Worm (Caenorhabditis elegans) whole organism, L3 larva: Measurements from ENCODE around the gene mlt-9.
A peak's percentile ranks its signal among the peaks of the same experiment; 100 is the strongest.

Source experiments
- R02D3.7 ChIP-seq: fragments of 150-350 bp; optimal IDR thresholded peaks from 2 replicates; lab custom pipeline; 2014; ENCODE audit warnings: missing biosample characterization, missing genetic modification characterization
- ZK546.5 ChIP-seq: sonication (generic microtip); optimal IDR thresholded peaks from 2 replicates; lab custom pipeline; 2017; ENCODE audit warnings: missing biosample characterization, missing genetic modification characterization
- aly-2 ChIP-seq: fragments of 150-350 bp; optimal IDR thresholded peaks from 2 replicates; lab custom pipeline; 2014; ENCODE audit warnings: missing biosample characterization, missing genetic modification characterization
- ama-1 ChIP-seq: fragments of 150-350 bp; optimal IDR thresholded peaks from 2 replicates; lab custom pipeline; 2018
- ceh-28 ChIP-seq: fragments of 150-350 bp; optimal IDR thresholded peaks from 2 replicates; lab custom pipeline; 2014; ENCODE audit warnings: missing biosample characterization, missing genetic modification reagents, missing genetic modification characterization
- ceh-82 ChIP-seq: fragments of 150-350 bp; optimal IDR thresholded peaks from 2 replicates; lab custom pipeline; 2014; ENCODE audit warnings: missing biosample characterization, missing genetic modification characterization
- ceh-9 ChIP-seq: sonication (generic microtip); optimal IDR thresholded peaks from 2 replicates; lab custom pipeline; 2018; ENCODE audit warnings: missing biosample characterization, missing genetic modification characterization
- daf-12 ChIP-seq: fragments of 150-350 bp; optimal IDR thresholded peaks from 2 replicates; lab custom pipeline; 2014; ENCODE audit warnings: missing biosample characterization, missing genetic modification reagents, missing genetic modification characterization
- egl-27 ChIP-seq: sonication (generic microtip); optimal IDR thresholded peaks from 4 replicates; lab custom pipeline; 2017; ENCODE audit warnings: missing biosample characterization, missing genetic modification reagents, missing genetic modification characterization
- egl-5 ChIP-seq: fragments of 150-350 bp; optimal IDR thresholded peaks from 2 replicates; lab custom pipeline; 2017; ENCODE audit warnings: missing biosample characterization, missing genetic modification reagents, missing genetic modification characterization, inconsistent platforms
- elt-2 ChIP-seq: sonication (generic microtip); optimal IDR thresholded peaks from 2 replicates; lab custom pipeline; 2016; ENCODE audit warnings: missing genetic modification reagents, mild to moderate bottlenecking, missing genetic modification characterization, missing compliant biosample characterization
- elt-3 ChIP-seq, 3 experiments: fragments of 150-350 bp in 1 of 3; sonication (generic microtip) in 2 of 3; optimal IDR thresholded peaks; 2 replicates in 2 of 3; 4 replicates in 1 of 3; lab custom pipeline; 2014 to 2017; ENCODE audit warnings: missing biosample characterization in 3 of 3, missing genetic modification characterization in 3 of 3
- eor-1 ChIP-seq, 2 experiments: fragments of 150-350 bp; optimal IDR thresholded peaks; 2 replicates each; lab custom pipeline; 2014 to 2018; ENCODE audit warnings: missing biosample characterization in 2 of 2, missing genetic modification characterization in 2 of 2
- fkh-10 ChIP-seq: sonication (generic microtip); optimal IDR thresholded peaks from 2 replicates; lab custom pipeline; 2017; ENCODE audit warnings: missing biosample characterization, missing genetic modification reagents, missing genetic modification characterization
- fkh-2 ChIP-seq: fragments of 150-350 bp; optimal IDR thresholded peaks from 2 replicates; lab custom pipeline; 2014; ENCODE audit warnings: missing biosample characterization, missing genetic modification reagents, missing genetic modification characterization
- fos-1 ChIP-seq: fragments of 150-350 bp; optimal IDR thresholded peaks from 2 replicates; lab custom pipeline; 2014; ENCODE audit warnings: missing biosample characterization, missing genetic modification characterization
- hmg-11 ChIP-seq: sonication (generic microtip); optimal IDR thresholded peaks from 2 replicates; lab custom pipeline; 2016; ENCODE audit warnings: missing genetic modification characterization, missing compliant biosample characterization
- jun-1 ChIP-seq: fragments of 150-350 bp; optimal IDR thresholded peaks from 2 replicates; lab custom pipeline; 2014; ENCODE audit warnings: missing biosample characterization, missing genetic modification reagents, missing genetic modification characterization
- lin-39 ChIP-seq: fragments of 150-350 bp; optimal IDR thresholded peaks from 2 replicates; lab custom pipeline; 2018; ENCODE audit warnings: missing biosample characterization, missing genetic modification reagents, missing genetic modification characterization
- mdl-1 ChIP-seq: fragments of 150-350 bp; optimal IDR thresholded peaks from 2 replicates; lab custom pipeline; 2014; ENCODE audit warnings: missing biosample characterization, missing genetic modification characterization
- mml-1 ChIP-seq: fragments of 150-350 bp; sonication (generic microtip); optimal IDR thresholded peaks from 3 replicates; lab custom pipeline; 2014; ENCODE audit warnings: missing biosample characterization, missing genetic modification characterization
- nfya-1 ChIP-seq: sonication (generic microtip); optimal IDR thresholded peaks from 2 replicates; lab custom pipeline; 2017; ENCODE audit warnings: missing genetic modification characterization, mild to moderate bottlenecking, missing compliant biosample characterization, antibody characterized with exemption, moderate library complexity; ENCODE audit not compliant: insufficient read depth
- nhr-11 ChIP-seq: fragments of 150-350 bp; optimal IDR thresholded peaks from 2 replicates; lab custom pipeline; 2014; ENCODE audit warnings: missing biosample characterization, missing genetic modification characterization
- nhr-12 ChIP-seq: fragments of 150-350 bp; optimal IDR thresholded peaks from 2 replicates; lab custom pipeline; 2014; ENCODE audit warnings: missing biosample characterization, missing genetic modification characterization
- nhr-23 ChIP-seq: fragments of 150-350 bp; optimal IDR thresholded peaks from 2 replicates; lab custom pipeline; 2014; ENCODE audit warnings: missing biosample characterization, missing genetic modification reagents, missing genetic modification characterization
- nhr-25 ChIP-seq: sonication (generic microtip); optimal IDR thresholded peaks from 2 replicates; lab custom pipeline; 2017; ENCODE audit warnings: missing biosample characterization, missing genetic modification characterization
- nhr-28 ChIP-seq: fragments of 150-350 bp; optimal IDR thresholded peaks from 2 replicates; lab custom pipeline; 2014; ENCODE audit warnings: missing biosample characterization, missing genetic modification characterization
- nhr-43 ChIP-seq: sonication (generic microtip); optimal IDR thresholded peaks from 2 replicates; lab custom pipeline; 2016; ENCODE audit warnings: mild to moderate bottlenecking, missing genetic modification characterization, missing compliant biosample characterization; ENCODE audit not compliant: poor library complexity, severe bottlenecking
- nhr-76 ChIP-seq: fragments of 150-350 bp; sonication (generic microtip); optimal IDR thresholded peaks from 5 replicates; lab custom pipeline; 2014; ENCODE audit warnings: missing biosample characterization, missing genetic modification characterization
- nhr-77 ChIP-seq: fragments of 150-350 bp; optimal IDR thresholded peaks from 2 replicates; lab custom pipeline; 2014; ENCODE audit warnings: missing biosample characterization, missing genetic modification characterization
- pha-4 ChIP-seq: fragments of 150-350 bp; optimal IDR thresholded peaks from 2 replicates; lab custom pipeline; 2014; ENCODE audit warnings: missing biosample characterization, missing genetic modification reagents, missing genetic modification characterization
- pqm-1 ChIP-seq: fragments of 150-350 bp; optimal IDR thresholded peaks from 2 replicates; lab custom pipeline; 2017; ENCODE audit warnings: missing biosample characterization, missing genetic modification characterization, inconsistent platforms
- sea-2 ChIP-seq: fragments of 150-350 bp; sonication (generic microtip); optimal IDR thresholded peaks from 4 replicates; lab custom pipeline; 2014; ENCODE audit warnings: missing biosample characterization, missing genetic modification reagents, missing genetic modification characterization
- skn-1 ChIP-seq: fragments of 150-350 bp; optimal IDR thresholded peaks from 2 replicates; lab custom pipeline; 2014; ENCODE audit warnings: missing biosample characterization, missing genetic modification characterization
- snpc-4 ChIP-seq: fragments of 150-350 bp; optimal IDR thresholded peaks from 2 replicates; lab custom pipeline; 2014; ENCODE audit warnings: missing biosample characterization, missing genetic modification characterization
- tbx-2 ChIP-seq: sonication (generic microtip); optimal IDR thresholded peaks from 2 replicates; lab custom pipeline; 2016; ENCODE audit warnings: mild to moderate bottlenecking, missing genetic modification characterization, missing compliant biosample characterization
- unc-39 ChIP-seq: sonication (generic microtip); optimal IDR thresholded peaks from 4 replicates; lab custom pipeline; 2017; ENCODE audit warnings: missing biosample characterization, missing genetic modification characterization
- unc-62 ChIP-seq: fragments of 150-350 bp; sonication (generic microtip); optimal IDR thresholded peaks from 4 replicates; lab custom pipeline; 2014; ENCODE audit warnings: missing biosample characterization, missing genetic modification reagents, missing genetic modification characterization
- zag-1 ChIP-seq: fragments of 150-350 bp; optimal IDR thresholded peaks from 2 replicates; lab custom pipeline; 2014; ENCODE audit warnings: missing biosample characterization, missing genetic modification characterization
- ztf-11 ChIP-seq: fragments of 150-350 bp; optimal IDR thresholded peaks from 2 replicates; lab custom pipeline; 2014; ENCODE audit warnings: missing biosample characterization, missing genetic modification characterization
- ztf-4 ChIP-seq: fragments of 150-350 bp; optimal IDR thresholded peaks from 2 replicates; lab custom pipeline; 2014; ENCODE audit warnings: missing biosample characterization, missing genetic modification characterization

Gene mlt-9

DNA sequence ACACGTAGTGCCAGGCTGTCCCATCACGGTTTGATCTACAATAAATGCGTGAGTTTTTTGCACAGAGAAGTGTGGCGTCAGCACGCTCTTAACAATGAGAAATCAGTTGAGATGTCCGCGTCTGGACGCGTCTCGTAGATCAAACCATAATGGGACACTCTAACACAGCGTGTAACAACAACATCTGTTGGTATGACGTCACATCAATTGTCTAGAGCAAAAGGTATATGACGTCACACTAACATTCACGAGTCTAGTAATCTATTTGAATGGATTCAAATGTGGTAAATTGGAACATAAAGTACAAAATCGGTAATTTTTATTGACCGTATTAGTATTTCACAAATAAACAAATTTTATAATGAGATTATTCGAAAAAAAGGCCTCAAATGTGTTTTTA is 8.2 kb upstream of the mlt-9 start:
- TF ChIP-seq mdl-1 (tag; lab: Kevin White, UChicago): no peak
- TF ChIP-seq mml-1: no peak
- TF ChIP-seq nhr-12 (tag; lab: Kevin White, UChicago): no peak

DNA sequence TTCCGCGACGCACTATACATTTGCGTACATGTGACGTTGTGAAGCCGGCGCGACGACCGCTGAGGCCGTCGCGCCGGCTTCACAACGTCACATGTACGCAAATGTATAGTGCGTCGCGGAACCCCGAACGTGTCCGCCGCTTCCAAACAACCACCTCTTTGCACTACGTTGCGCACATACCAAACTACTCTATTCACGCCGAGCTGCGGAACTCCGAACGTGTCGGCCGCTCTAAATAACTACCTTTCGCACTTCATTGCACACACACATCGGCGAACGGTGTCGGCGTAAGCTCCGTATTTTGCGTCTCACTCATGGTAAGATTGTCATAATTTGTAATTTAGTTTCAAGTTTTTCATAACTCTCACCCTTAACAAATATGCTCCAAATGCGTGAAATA is 4.6 kb upstream of the mlt-9 start:
- TF ChIP-seq hmg-11 (tag; lab: Kevin White, UChicago) (no peak), egl-5 (tag; lab: Kevin White, UChicago) (no peak), pha-4 (tag; lab: Kevin White, UChicago) (no peak), eor-1 (tag; optimal IDR thresholded peaks at IDR 0.05; lab: Kevin White, UChicago) (no peak), fkh-10 (GFP tag; lab: Kevin White, UChicago) (no peak), skn-1 (tag; lab: Kevin White, UChicago) (no peak), ztf-4 (tag; lab: Kevin White, UChicago) (no peak), snpc-4 (tag; lab: Kevin White, UChicago) (no peak), ztf-11 (tag; lab: Kevin White, UChicago) (no peak), nhr-25 (no peak)

ce11 chrX:15104963-15105493 is 2.6 kb downstream of the mlt-9 start:
- TF ChIP-seq egl-5 (tag; lab: Kevin White, UChicago): peak; percentile 88
- TF ChIP-seq unc-62 (GFP tag; lab: Kevin White, UChicago): peak; percentile 13
- TF ChIP-seq nfya-1: peak; percentile 1
- peak; percentile 59 for TF ChIP-seq nhr-23 (tag; lab: Kevin White, UChicago)
- peak; percentile 82 for TF ChIP-seq nhr-25
- TF ChIP-seq lin-39: peak; percentile 2
- TF ChIP-seq nhr-43 (tag; lab: Kevin White, UChicago): peak; percentile 28
- no peak for TF ChIP-seq fkh-2 (tag; lab: Kevin White, UChicago)
- TF ChIP-seq nhr-76 (tag; lab: Kevin White, UChicago): no peak
- TF ChIP-seq daf-12 (tag; lab: Kevin White, UChicago): no peak
- TF ChIP-seq ceh-9 (tag; lab: Kevin White, UChicago): no peak
- TF ChIP-seq elt-3 (tag; optimal IDR thresholded peaks at IDR 0.05; lab: Kevin White, UChicago): peak in 1 of 3 experiments; percentile 5
- no peak for TF ChIP-seq sea-2 (GFP tag; lab: Kevin White, UChicago)

DNA sequence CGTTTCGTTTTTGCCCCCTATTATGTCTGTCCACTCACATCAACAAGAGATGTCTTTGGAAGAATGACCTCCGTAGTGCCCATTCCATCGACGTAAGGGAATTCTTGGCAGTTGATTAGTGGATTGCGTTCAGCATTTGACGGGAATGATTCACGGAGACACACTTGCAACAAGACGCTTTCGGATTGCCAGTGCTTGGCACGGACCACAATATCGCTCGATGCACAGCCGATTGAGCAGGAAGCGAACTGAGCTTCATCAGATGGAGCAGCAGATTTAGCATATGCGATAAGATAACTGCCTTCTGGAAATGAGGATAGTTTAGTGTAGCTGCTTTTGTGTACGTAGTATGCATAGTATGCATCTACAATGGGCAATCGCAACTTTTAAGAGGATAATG is 4.1 kb downstream of the mlt-9 start:
- TF ChIP-seq nhr-25 (no peak), elt-2 (tag; lab: Kevin White, UChicago) (no peak), fos-1 (no peak), nhr-12 (tag; lab: Kevin White, UChicago) (no peak), pqm-1 (no peak), nhr-28 (tag; lab: Kevin White, UChicago) (no peak), snpc-4 (tag; lab: Kevin White, UChicago) (no peak), nhr-77 (tag; lab: Kevin White, UChicago) (no peak), R02D3.7 (tag; lab: Kevin White, UChicago) (no peak), jun-1 (tag; lab: Kevin White, UChicago) (no peak), fkh-2 (tag; lab: Kevin White, UChicago) (no peak)
- TF ChIP-seq, all 47 proteins: peak for 0

DNA sequence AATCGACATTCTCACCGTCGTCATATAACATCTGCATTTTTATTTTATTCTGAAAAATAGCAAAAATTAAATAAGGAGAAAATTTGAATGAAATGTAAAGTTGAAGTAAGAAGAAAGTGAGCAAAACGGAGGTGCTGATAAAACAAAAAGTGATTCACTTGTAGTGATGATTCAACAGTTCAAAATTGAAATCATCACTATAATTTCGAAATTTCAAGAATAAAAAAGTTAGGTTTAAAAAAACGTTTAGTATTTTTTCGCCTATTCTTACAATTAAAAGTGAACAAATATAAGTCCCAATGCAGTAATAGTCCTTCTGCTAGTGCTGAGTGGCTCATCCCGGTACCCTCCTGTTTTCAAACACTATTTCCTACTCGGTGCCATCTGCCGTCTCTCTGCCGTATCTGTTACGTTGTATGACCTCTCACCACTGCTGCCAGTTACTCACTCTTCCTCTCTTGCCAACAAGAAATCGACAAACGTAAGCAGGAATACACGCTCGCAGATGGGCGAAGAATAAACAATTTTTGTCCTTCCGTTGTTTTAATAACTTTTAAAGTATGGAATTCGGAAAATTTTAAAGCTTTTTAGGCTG is 7.1 kb downstream of the mlt-9 start, which contains the start of gene dhhc-1:
Gene dhhc-1 (minus strand): TSS at position 51 of the 595 bp plus-strand sequence.
- TF ChIP-seq eor-1 (tag; optimal IDR thresholded peaks at IDR 0.05; lab: Kevin White, UChicago): no peak
- no peak for TF ChIP-seq unc-62 (GFP tag; lab: Kevin White, UChicago)
- TF ChIP-seq nhr-43 (tag; lab: Kevin White, UChicago): peak; percentile 11
- peak; percentile 51 for TF ChIP-seq lin-39
- TF ChIP-seq mml-1: no peak
- no peak for TF ChIP-seq ama-1 (lab: Kevin White, UChicago)
- TF ChIP-seq snpc-4 (tag; lab: Kevin White, UChicago): peak; percentile 34
- no peak for TF ChIP-seq pqm-1
- no peak for TF ChIP-seq nhr-76 (tag; lab: Kevin White, UChicago)
- no peak for TF ChIP-seq ztf-4 (tag; lab: Kevin White, UChicago)
- TF ChIP-seq ceh-28: no peak
- peak; percentile 68 for TF ChIP-seq jun-1 (tag; lab: Kevin White, UChicago)
- TF ChIP-seq ceh-82 (tag; lab: Kevin White, UChicago): no peak
- TF ChIP-seq R02D3.7 (tag; lab: Kevin White, UChicago): no peak
- TF ChIP-seq egl-5 (tag; lab: Kevin White, UChicago): peak; percentile 44
- TF ChIP-seq hmg-11 (tag; lab: Kevin White, UChicago): peak; percentile 87
- no peak for TF ChIP-seq zag-1 (tag; lab: Kevin White, UChicago)
- TF ChIP-seq skn-1 (tag; lab: Kevin White, UChicago): no peak
- peak; percentile 71 for TF ChIP-seq pha-4 (tag; lab: Kevin White, UChicago)
- no peak for TF ChIP-seq ZK546.5 (tag; lab: Kevin White, UChicago)
- TF ChIP-seq egl-27 (tag; lab: Kevin White, UChicago): no peak
- no peak for TF ChIP-seq elt-3 (tag; optimal IDR thresholded peaks at IDR 0.05; lab: Kevin White, UChicago)
- TF ChIP-seq nfya-1: peak; percentile 68
- TF ChIP-seq nhr-11 (tag; lab: Kevin White, UChicago): no peak
- TF ChIP-seq nhr-77 (tag; lab: Kevin White, UChicago): no peak
- TF ChIP-seq daf-12 (tag; lab: Kevin White, UChicago): no peak
- no peak for TF ChIP-seq sea-2 (GFP tag; lab: Kevin White, UChicago)
- no peak for TF ChIP-seq tbx-2 (tag; lab: Kevin White, UChicago)
- no peak for TF ChIP-seq unc-39 (tag; lab: Kevin White, UChicago)
- TF ChIP-seq aly-2: no peak
